Worm (Caenorhabditis elegans) whole organism, L3 larva: Measurements from ENCODE around the gene K02D10.1.
A peak's percentile ranks its signal among the peaks of the same experiment; 100 is the strongest.

Experiments
- R02D3.7 ChIP-seq: fragments of 150-350 bp; optimal IDR thresholded peaks from 2 replicates; lab custom pipeline; 2014; ENCODE audit warnings: missing biosample characterization, missing genetic modification characterization
- ZK546.5 ChIP-seq: sonication (generic microtip); optimal IDR thresholded peaks from 2 replicates; lab custom pipeline; 2017; ENCODE audit warnings: missing biosample characterization, missing genetic modification characterization
- ama-1 ChIP-seq: fragments of 150-350 bp; optimal IDR thresholded peaks from 2 replicates; lab custom pipeline; 2018
- ceh-9 ChIP-seq: sonication (generic microtip); optimal IDR thresholded peaks from 2 replicates; lab custom pipeline; 2018; ENCODE audit warnings: missing biosample characterization, missing genetic modification characterization
- daf-12 ChIP-seq: fragments of 150-350 bp; optimal IDR thresholded peaks from 2 replicates; lab custom pipeline; 2014; ENCODE audit warnings: missing biosample characterization, missing genetic modification reagents, missing genetic modification characterization
- egl-27 ChIP-seq: sonication (generic microtip); optimal IDR thresholded peaks from 4 replicates; lab custom pipeline; 2017; ENCODE audit warnings: missing biosample characterization, missing genetic modification reagents, missing genetic modification characterization
- elt-2 ChIP-seq: sonication (generic microtip); optimal IDR thresholded peaks from 2 replicates; lab custom pipeline; 2016; ENCODE audit warnings: missing genetic modification reagents, mild to moderate bottlenecking, missing genetic modification characterization, missing compliant biosample characterization
- elt-3 ChIP-seq, 3 experiments: fragments of 150-350 bp in 1 of 3; sonication (generic microtip) in 2 of 3; optimal IDR thresholded peaks; 2 replicates in 2 of 3; 4 replicates in 1 of 3; lab custom pipeline; 2014 to 2017; ENCODE audit warnings: missing biosample characterization in 3 of 3, missing genetic modification characterization in 3 of 3
- fkh-10 ChIP-seq: sonication (generic microtip); optimal IDR thresholded peaks from 2 replicates; lab custom pipeline; 2017; ENCODE audit warnings: missing biosample characterization, missing genetic modification reagents, missing genetic modification characterization
- fkh-2 ChIP-seq: fragments of 150-350 bp; optimal IDR thresholded peaks from 2 replicates; lab custom pipeline; 2014; ENCODE audit warnings: missing biosample characterization, missing genetic modification reagents, missing genetic modification characterization
- fos-1 ChIP-seq: fragments of 150-350 bp; optimal IDR thresholded peaks from 2 replicates; lab custom pipeline; 2014; ENCODE audit warnings: missing biosample characterization, missing genetic modification characterization
- hmg-11 ChIP-seq: sonication (generic microtip); optimal IDR thresholded peaks from 2 replicates; lab custom pipeline; 2016; ENCODE audit warnings: missing genetic modification characterization, missing compliant biosample characterization
- jun-1 ChIP-seq: fragments of 150-350 bp; optimal IDR thresholded peaks from 2 replicates; lab custom pipeline; 2014; ENCODE audit warnings: missing biosample characterization, missing genetic modification reagents, missing genetic modification characterization
- lin-39 ChIP-seq: fragments of 150-350 bp; optimal IDR thresholded peaks from 2 replicates; lab custom pipeline; 2018; ENCODE audit warnings: missing biosample characterization, missing genetic modification reagents, missing genetic modification characterization
- lsy-12 ChIP-seq: sonication (generic microtip); optimal IDR thresholded peaks from 2 replicates; lab custom pipeline; 2016; ENCODE audit warnings: mild to moderate bottlenecking, missing genetic modification characterization, missing compliant biosample characterization
- mdl-1 ChIP-seq: fragments of 150-350 bp; optimal IDR thresholded peaks from 2 replicates; lab custom pipeline; 2014; ENCODE audit warnings: missing biosample characterization, missing genetic modification characterization
- mml-1 ChIP-seq: fragments of 150-350 bp; sonication (generic microtip); optimal IDR thresholded peaks from 3 replicates; lab custom pipeline; 2014; ENCODE audit warnings: missing biosample characterization, missing genetic modification characterization
- nfya-1 ChIP-seq: sonication (generic microtip); optimal IDR thresholded peaks from 2 replicates; lab custom pipeline; 2017; ENCODE audit warnings: missing genetic modification characterization, mild to moderate bottlenecking, missing compliant biosample characterization, antibody characterized with exemption, moderate library complexity; ENCODE audit not compliant: insufficient read depth
- nhr-12 ChIP-seq: fragments of 150-350 bp; optimal IDR thresholded peaks from 2 replicates; lab custom pipeline; 2014; ENCODE audit warnings: missing biosample characterization, missing genetic modification characterization
- nhr-23 ChIP-seq: fragments of 150-350 bp; optimal IDR thresholded peaks from 2 replicates; lab custom pipeline; 2014; ENCODE audit warnings: missing biosample characterization, missing genetic modification reagents, missing genetic modification characterization
- nhr-237 ChIP-seq: fragments of 150-350 bp; optimal IDR thresholded peaks from 2 replicates; lab custom pipeline; 2014; ENCODE audit warnings: missing biosample characterization, missing genetic modification characterization
- nhr-25 ChIP-seq: sonication (generic microtip); optimal IDR thresholded peaks from 2 replicates; lab custom pipeline; 2017; ENCODE audit warnings: missing biosample characterization, missing genetic modification characterization
- nhr-28 ChIP-seq: fragments of 150-350 bp; optimal IDR thresholded peaks from 2 replicates; lab custom pipeline; 2014; ENCODE audit warnings: missing biosample characterization, missing genetic modification characterization
- nhr-43 ChIP-seq: sonication (generic microtip); optimal IDR thresholded peaks from 2 replicates; lab custom pipeline; 2016; ENCODE audit warnings: mild to moderate bottlenecking, missing genetic modification characterization, missing compliant biosample characterization; ENCODE audit not compliant: poor library complexity, severe bottlenecking
- nhr-67 ChIP-seq: fragments of 150-350 bp; optimal IDR thresholded peaks from 2 replicates; lab custom pipeline; 2014; ENCODE audit warnings: missing biosample characterization, missing genetic modification characterization
- nhr-77 ChIP-seq: fragments of 150-350 bp; optimal IDR thresholded peaks from 2 replicates; lab custom pipeline; 2014; ENCODE audit warnings: missing biosample characterization, missing genetic modification characterization
- pha-4 ChIP-seq: fragments of 150-350 bp; optimal IDR thresholded peaks from 2 replicates; lab custom pipeline; 2014; ENCODE audit warnings: missing biosample characterization, missing genetic modification reagents, missing genetic modification characterization
- pqm-1 ChIP-seq: fragments of 150-350 bp; optimal IDR thresholded peaks from 2 replicates; lab custom pipeline; 2017; ENCODE audit warnings: missing biosample characterization, missing genetic modification characterization, inconsistent platforms
- snpc-4 ChIP-seq: fragments of 150-350 bp; optimal IDR thresholded peaks from 2 replicates; lab custom pipeline; 2014; ENCODE audit warnings: missing biosample characterization, missing genetic modification characterization
- tbx-2 ChIP-seq: sonication (generic microtip); optimal IDR thresholded peaks from 2 replicates; lab custom pipeline; 2016; ENCODE audit warnings: mild to moderate bottlenecking, missing genetic modification characterization, missing compliant biosample characterization
- unc-62 ChIP-seq: fragments of 150-350 bp; sonication (generic microtip); optimal IDR thresholded peaks from 4 replicates; lab custom pipeline; 2014; ENCODE audit warnings: missing biosample characterization, missing genetic modification reagents, missing genetic modification characterization
- zag-1 ChIP-seq: fragments of 150-350 bp; optimal IDR thresholded peaks from 2 replicates; lab custom pipeline; 2014; ENCODE audit warnings: missing biosample characterization, missing genetic modification characterization
- ztf-11 ChIP-seq: fragments of 150-350 bp; optimal IDR thresholded peaks from 2 replicates; lab custom pipeline; 2014; ENCODE audit warnings: missing biosample characterization, missing genetic modification characterization

K02D10.1 gene

ce11 chrIII:8733237-8733636, 36.1 kb upstream of the K02D10.1 start:
- TF ChIP-seq nhr-12 (tag; lab: Kevin White, UChicago) (no peak), zag-1 (tag; lab: Kevin White, UChicago) (no peak), nhr-77 (tag; lab: Kevin White, UChicago) (no peak), pha-4 (tag; lab: Kevin White, UChicago) (peak; percentile 100), fkh-10 (GFP tag; lab: Kevin White, UChicago) (no peak), ZK546.5 (tag; lab: Kevin White, UChicago) (no peak), pqm-1 (tag; lab: Kevin White, UChicago) (peak; percentile 66), nhr-25 (peak; percentile 15), daf-12 (tag; lab: Kevin White, UChicago) (no peak), ztf-11 (tag; lab: Kevin White, UChicago) (no peak), lin-39 (tag; lab: Kevin White, UChicago) (no peak), ceh-9 (tag; lab: Kevin White, UChicago) (no peak), egl-27 (peak; percentile 9), unc-62 (GFP tag; lab: Kevin White, UChicago) (no peak), nhr-237 (no peak), fkh-2 (no peak), elt-3 (tag; optimal IDR thresholded peaks at IDR 0.05; lab: Kevin White, UChicago) (no peak), jun-1 (tag; lab: Kevin White, UChicago) (peak; percentile 33)

ce11 chrIII:8733667-8734066, 35.7 kb upstream of the K02D10.1 start:
- TF ChIP-seq mdl-1 = peak; percentile 50
- TF ChIP-seq fos-1 (tag; lab: Kevin White, UChicago) = peak; percentile 4
- TF ChIP-seq elt-2 = peak; percentile 93
- no peak for TF ChIP-seq ztf-11 (tag; lab: Kevin White, UChicago)
- TF ChIP-seq pqm-1 (tag; lab: Kevin White, UChicago) = peak; percentile 65
- TF ChIP-seq jun-1 (tag; lab: Kevin White, UChicago) = no peak
- TF ChIP-seq, all 47 proteins: peak for 4

- TF ChIP-seq nhr-25 (peak; percentile 82), pqm-1 (tag; lab: Kevin White, UChicago) (peak; percentile 42), mml-1 (tag; lab: Kevin White, UChicago) (no peak), fkh-10 (GFP tag; lab: Kevin White, UChicago) (no peak), pha-4 (tag; lab: Kevin White, UChicago) (peak; percentile 8), nhr-43 (tag; lab: Kevin White, UChicago) (peak; percentile 79), nhr-12 (tag; lab: Kevin White, UChicago) (no peak), nfya-1 (peak; percentile 50), mdl-1 (peak; percentile 6), nhr-237 (no peak), nhr-77 (tag; lab: Kevin White, UChicago) (no peak), hmg-11 (peak; percentile 24), fkh-2 (no peak), nhr-67 (tag; lab: Kevin White, UChicago) (no peak), elt-2 (peak; percentile 59), lin-39 (tag; lab: Kevin White, UChicago) (no peak), ceh-9 (tag; lab: Kevin White, UChicago) (no peak), unc-62 (GFP tag; lab: Kevin White, UChicago) (peak; percentile 50), daf-12 (tag; lab: Kevin White, UChicago) (no peak), nhr-23 (tag; lab: Kevin White, UChicago) (peak; percentile 80)
Measured at ce11 chrIII:8734327-8734885, 34.9 kb upstream of the K02D10.1 start.

ce11 chrIII:8737391-8737790, 31.9 kb upstream of the K02D10.1 start:
- TF ChIP-seq R02D3.7 (no peak), ZK546.5 (tag; lab: Kevin White, UChicago) (no peak), nhr-43 (tag; lab: Kevin White, UChicago) (no peak), lsy-12 (tag; lab: Kevin White, UChicago) (no peak), fkh-2 (no peak), nhr-25 (no peak), nhr-28 (no peak)
- TF ChIP-seq, all 47 proteins: peak for 0

- no peak for TF ChIP-seq nhr-12 (tag; lab: Kevin White, UChicago)
- TF ChIP-seq elt-2 = no peak
- no peak for TF ChIP-seq zag-1 (tag; lab: Kevin White, UChicago)
- TF ChIP-seq ama-1 (lab: Kevin White, UChicago) = no peak
- no peak for TF ChIP-seq nhr-23 (tag; lab: Kevin White, UChicago)
- no peak for TF ChIP-seq snpc-4 (tag; lab: Kevin White, UChicago)
- TF ChIP-seq nhr-43 (tag; lab: Kevin White, UChicago) = no peak
- no peak for TF ChIP-seq jun-1 (tag; lab: Kevin White, UChicago)
- TF ChIP-seq nhr-237 = no peak
- TF ChIP-seq ceh-9 (tag; lab: Kevin White, UChicago) = no peak
- TF ChIP-seq pha-4 (tag; lab: Kevin White, UChicago) = no peak
- no peak for TF ChIP-seq tbx-2
Measured at ce11 chrIII:8738289-8738688, 31.0 kb upstream of the K02D10.1 start.
